Worm (Caenorhabditis elegans) whole organism, L3 larva: ENCODE data around the gene lgc-14.

ENCODE experiments used
- R02D3.7 ChIP-seq: fragments of 150-350 bp; optimal IDR thresholded peaks from 2 replicates; lab custom pipeline; 2014; ENCODE audit warnings: missing biosample characterization, missing genetic modification characterization
- aly-2 ChIP-seq: fragments of 150-350 bp; optimal IDR thresholded peaks from 2 replicates; lab custom pipeline; 2014; ENCODE audit warnings: missing biosample characterization, missing genetic modification characterization
- ama-1 ChIP-seq: fragments of 150-350 bp; optimal IDR thresholded peaks from 2 replicates; lab custom pipeline; 2018
- ceh-28 ChIP-seq: fragments of 150-350 bp; optimal IDR thresholded peaks from 2 replicates; lab custom pipeline; 2014; ENCODE audit warnings: missing biosample characterization, missing genetic modification reagents, missing genetic modification characterization
- ceh-82 ChIP-seq: fragments of 150-350 bp; optimal IDR thresholded peaks from 2 replicates; lab custom pipeline; 2014; ENCODE audit warnings: missing biosample characterization, missing genetic modification characterization
- ceh-9 ChIP-seq: sonication (generic microtip); optimal IDR thresholded peaks from 2 replicates; lab custom pipeline; 2018; ENCODE audit warnings: missing biosample characterization, missing genetic modification characterization
- daf-12 ChIP-seq: fragments of 150-350 bp; optimal IDR thresholded peaks from 2 replicates; lab custom pipeline; 2014; ENCODE audit warnings: missing biosample characterization, missing genetic modification reagents, missing genetic modification characterization
- egl-27 ChIP-seq: sonication (generic microtip); optimal IDR thresholded peaks from 4 replicates; lab custom pipeline; 2017; ENCODE audit warnings: missing biosample characterization, missing genetic modification reagents, missing genetic modification characterization
- egl-5 ChIP-seq: fragments of 150-350 bp; optimal IDR thresholded peaks from 2 replicates; lab custom pipeline; 2017; ENCODE audit warnings: missing biosample characterization, missing genetic modification reagents, missing genetic modification characterization, inconsistent platforms
- elt-3 ChIP-seq, 3 experiments: fragments of 150-350 bp in 1 of 3; sonication (generic microtip) in 2 of 3; optimal IDR thresholded peaks; 2 replicates in 2 of 3; 4 replicates in 1 of 3; lab custom pipeline; 2014 to 2017; ENCODE audit warnings: missing biosample characterization in 3 of 3, missing genetic modification characterization in 3 of 3
- eor-1 ChIP-seq, 2 experiments: fragments of 150-350 bp; optimal IDR thresholded peaks; 2 replicates each; lab custom pipeline; 2014 to 2018; ENCODE audit warnings: missing biosample characterization in 2 of 2, missing genetic modification characterization in 2 of 2
- fkh-10 ChIP-seq: sonication (generic microtip); optimal IDR thresholded peaks from 2 replicates; lab custom pipeline; 2017; ENCODE audit warnings: missing biosample characterization, missing genetic modification reagents, missing genetic modification characterization
- fos-1 ChIP-seq: fragments of 150-350 bp; optimal IDR thresholded peaks from 2 replicates; lab custom pipeline; 2014; ENCODE audit warnings: missing biosample characterization, missing genetic modification characterization
- hmg-11 ChIP-seq: sonication (generic microtip); optimal IDR thresholded peaks from 2 replicates; lab custom pipeline; 2016; ENCODE audit warnings: missing genetic modification characterization, missing compliant biosample characterization
- jun-1 ChIP-seq: fragments of 150-350 bp; optimal IDR thresholded peaks from 2 replicates; lab custom pipeline; 2014; ENCODE audit warnings: missing biosample characterization, missing genetic modification reagents, missing genetic modification characterization
- lin-15B ChIP-seq: fragments of 150-350 bp; optimal IDR thresholded peaks from 2 replicates; lab custom pipeline; 2014; ENCODE audit warnings: missing biosample characterization, missing genetic modification characterization
- lin-39 ChIP-seq: fragments of 150-350 bp; optimal IDR thresholded peaks from 2 replicates; lab custom pipeline; 2018; ENCODE audit warnings: missing biosample characterization, missing genetic modification reagents, missing genetic modification characterization
- mdl-1 ChIP-seq: fragments of 150-350 bp; optimal IDR thresholded peaks from 2 replicates; lab custom pipeline; 2014; ENCODE audit warnings: missing biosample characterization, missing genetic modification characterization
- mml-1 ChIP-seq: fragments of 150-350 bp; sonication (generic microtip); optimal IDR thresholded peaks from 3 replicates; lab custom pipeline; 2014; ENCODE audit warnings: missing biosample characterization, missing genetic modification characterization
- nfya-1 ChIP-seq: sonication (generic microtip); optimal IDR thresholded peaks from 2 replicates; lab custom pipeline; 2017; ENCODE audit warnings: missing genetic modification characterization, mild to moderate bottlenecking, missing compliant biosample characterization, antibody characterized with exemption, moderate library complexity; ENCODE audit not compliant: insufficient read depth
- nhr-11 ChIP-seq: fragments of 150-350 bp; optimal IDR thresholded peaks from 2 replicates; lab custom pipeline; 2014; ENCODE audit warnings: missing biosample characterization, missing genetic modification characterization
- nhr-23 ChIP-seq: fragments of 150-350 bp; optimal IDR thresholded peaks from 2 replicates; lab custom pipeline; 2014; ENCODE audit warnings: missing biosample characterization, missing genetic modification reagents, missing genetic modification characterization
- nhr-25 ChIP-seq: sonication (generic microtip); optimal IDR thresholded peaks from 2 replicates; lab custom pipeline; 2017; ENCODE audit warnings: missing biosample characterization, missing genetic modification characterization
- nhr-28 ChIP-seq: fragments of 150-350 bp; optimal IDR thresholded peaks from 2 replicates; lab custom pipeline; 2014; ENCODE audit warnings: missing biosample characterization, missing genetic modification characterization
- nhr-43 ChIP-seq: sonication (generic microtip); optimal IDR thresholded peaks from 2 replicates; lab custom pipeline; 2016; ENCODE audit warnings: mild to moderate bottlenecking, missing genetic modification characterization, missing compliant biosample characterization; ENCODE audit not compliant: poor library complexity, severe bottlenecking
- nhr-67 ChIP-seq: fragments of 150-350 bp; optimal IDR thresholded peaks from 2 replicates; lab custom pipeline; 2014; ENCODE audit warnings: missing biosample characterization, missing genetic modification characterization
- nhr-76 ChIP-seq: fragments of 150-350 bp; sonication (generic microtip); optimal IDR thresholded peaks from 5 replicates; lab custom pipeline; 2014; ENCODE audit warnings: missing biosample characterization, missing genetic modification characterization
- nhr-77 ChIP-seq: fragments of 150-350 bp; optimal IDR thresholded peaks from 2 replicates; lab custom pipeline; 2014; ENCODE audit warnings: missing biosample characterization, missing genetic modification characterization
- pha-4 ChIP-seq: fragments of 150-350 bp; optimal IDR thresholded peaks from 2 replicates; lab custom pipeline; 2014; ENCODE audit warnings: missing biosample characterization, missing genetic modification reagents, missing genetic modification characterization
- pqm-1 ChIP-seq: fragments of 150-350 bp; optimal IDR thresholded peaks from 2 replicates; lab custom pipeline; 2017; ENCODE audit warnings: missing biosample characterization, missing genetic modification characterization, inconsistent platforms
- sea-2 ChIP-seq: fragments of 150-350 bp; sonication (generic microtip); optimal IDR thresholded peaks from 4 replicates; lab custom pipeline; 2014; ENCODE audit warnings: missing biosample characterization, missing genetic modification reagents, missing genetic modification characterization
- skn-1 ChIP-seq: fragments of 150-350 bp; optimal IDR thresholded peaks from 2 replicates; lab custom pipeline; 2014; ENCODE audit warnings: missing biosample characterization, missing genetic modification characterization
- snpc-4 ChIP-seq: fragments of 150-350 bp; optimal IDR thresholded peaks from 2 replicates; lab custom pipeline; 2014; ENCODE audit warnings: missing biosample characterization, missing genetic modification characterization
- unc-39 ChIP-seq: sonication (generic microtip); optimal IDR thresholded peaks from 4 replicates; lab custom pipeline; 2017; ENCODE audit warnings: missing biosample characterization, missing genetic modification characterization
- ztf-11 ChIP-seq: fragments of 150-350 bp; optimal IDR thresholded peaks from 2 replicates; lab custom pipeline; 2014; ENCODE audit warnings: missing biosample characterization, missing genetic modification characterization

lgc-14 gene

DNA sequence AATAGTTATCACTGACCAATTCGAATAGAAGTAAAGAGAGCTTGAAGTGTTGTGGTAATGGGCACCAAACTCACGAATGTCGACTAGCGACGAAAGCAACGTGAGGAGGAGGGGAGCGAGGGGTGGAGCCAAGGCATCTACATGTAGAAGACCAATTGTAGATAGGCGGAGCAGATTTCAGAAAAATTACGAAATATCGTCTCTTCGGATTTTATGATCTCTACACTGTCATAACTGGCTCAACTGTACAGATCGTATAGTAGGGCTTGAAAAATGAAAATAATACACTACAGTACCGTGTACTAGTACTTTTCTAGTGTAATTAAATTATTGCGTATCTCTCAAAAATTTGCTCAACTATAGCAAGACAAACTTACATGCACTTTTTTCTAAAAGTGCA lies 18.3 kb upstream of the lgc-14 start, which contains the start of gene W03G11.4:
Gene W03G11.4 (minus strand): TSS at position 101 of the 400 bp plus-strand sequence.
- no peak for TF ChIP-seq unc-39
- TF ChIP-seq hmg-11: no peak
- TF ChIP-seq eor-1 (tag; optimal IDR thresholded peaks at IDR 0.05; lab: Kevin White, UChicago): no peak
- no peak for TF ChIP-seq daf-12 (tag; lab: Kevin White, UChicago)
- TF ChIP-seq nhr-23 (tag; lab: Kevin White, UChicago): no peak
- TF ChIP-seq elt-3 (tag; optimal IDR thresholded peaks at IDR 0.05; lab: Kevin White, UChicago): no peak
- no peak for TF ChIP-seq nhr-28
- TF ChIP-seq ceh-28 (tag; lab: Kevin White, UChicago): no peak
- no peak for TF ChIP-seq nhr-67 (tag; lab: Kevin White, UChicago)
- no peak for TF ChIP-seq fkh-10 (GFP tag; lab: Kevin White, UChicago)
- TF ChIP-seq ceh-82 (tag; lab: Kevin White, UChicago): no peak
- no peak for TF ChIP-seq egl-27 (tag; lab: Kevin White, UChicago)
- no peak for TF ChIP-seq pha-4 (tag; lab: Kevin White, UChicago)
- TF ChIP-seq nhr-11 (tag; lab: Kevin White, UChicago): no peak
- TF ChIP-seq lin-15B: no peak
- TF ChIP-seq nhr-25 (tag; lab: Kevin White, UChicago): no peak
- no peak for TF ChIP-seq nhr-77
- TF ChIP-seq fos-1 (tag; lab: Kevin White, UChicago): no peak
- TF ChIP-seq aly-2: no peak

- TF ChIP-seq ceh-28 (tag; lab: Kevin White, UChicago) (no peak), lin-39 (tag; lab: Kevin White, UChicago) (no peak)
Measured at ce11 chrX:12093992-12094391, 17.3 kb upstream of the lgc-14 start.

ce11 chrX:12095200-12095599 lies 16.1 kb upstream of the lgc-14 start:
- TF ChIP-seq nhr-43 (no peak), pqm-1 (tag; lab: Kevin White, UChicago) (peak; percentile 11)

- TF ChIP-seq R02D3.7 (no peak), skn-1 (tag; lab: Kevin White, UChicago) (no peak), ama-1 (lab: Kevin White, UChicago) (no peak), pqm-1 (tag; lab: Kevin White, UChicago) (no peak), elt-3 (tag; optimal IDR thresholded peaks at IDR 0.05; lab: Kevin White, UChicago) (no peak), ceh-9 (tag; lab: Kevin White, UChicago) (no peak), nhr-76 (tag; lab: Kevin White, UChicago) (no peak), nhr-43 (no peak), snpc-4 (tag; lab: Kevin White, UChicago) (no peak), ztf-11 (tag; lab: Kevin White, UChicago) (no peak), fos-1 (tag; lab: Kevin White, UChicago) (no peak), unc-39 (no peak), nfya-1 (no peak), sea-2 (GFP tag; lab: Kevin White, UChicago) (no peak)
Measured at ce11 chrX:12097995-12098394, 13.3 kb upstream of the lgc-14 start.

DNA sequence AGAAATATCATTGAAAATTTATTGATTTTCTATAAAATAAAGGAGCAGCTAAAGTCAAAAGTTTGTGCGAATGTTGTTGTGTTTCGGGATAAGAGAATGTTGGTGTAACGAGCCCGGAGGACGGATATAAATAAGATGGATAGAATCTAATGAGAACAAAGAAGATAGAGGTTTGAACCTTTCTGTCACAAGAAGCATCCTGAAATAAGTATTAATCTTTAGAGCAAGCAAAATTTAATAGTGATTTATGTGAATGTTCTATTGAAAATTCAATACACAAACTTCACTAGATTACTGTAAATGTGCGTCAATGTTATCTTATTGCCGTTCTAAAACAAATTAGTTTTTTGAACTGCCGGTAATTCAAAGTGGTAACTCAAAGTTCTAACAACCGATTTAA lies 7.6 kb upstream of the lgc-14 start, which contains the start of gene W03G11.3:
Gene W03G11.3 (minus strand): TSS at position 101 of the 400 bp plus-strand sequence.
- TF ChIP-seq hmg-11: no peak
- TF ChIP-seq mml-1 (tag; lab: Kevin White, UChicago): no peak
- TF ChIP-seq egl-5: no peak

DNA sequence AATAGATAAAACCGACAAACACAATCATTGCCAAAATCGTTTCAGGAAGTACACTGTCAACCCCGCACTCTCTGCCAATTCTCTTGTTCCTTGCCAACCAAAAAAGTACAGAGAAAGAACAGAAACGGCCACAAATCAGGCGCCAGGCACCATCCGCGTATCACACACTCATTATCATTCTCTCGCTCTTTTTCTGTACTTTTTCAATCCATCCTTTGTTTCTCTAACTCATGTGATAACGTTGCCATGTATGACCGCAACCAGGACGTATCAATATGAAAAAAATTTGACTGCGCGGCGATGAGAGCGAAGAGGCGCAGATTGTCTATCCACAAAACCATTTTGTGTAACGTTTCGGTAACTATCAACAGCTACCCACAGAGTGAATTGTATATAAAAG lies 6.7 kb upstream of the lgc-14 start, which contains the start of gene col-181:
Gene col-181 (plus strand): TSS at position 301 of the 400 bp plus-strand sequence.
- TF ChIP-seq mml-1 (tag; lab: Kevin White, UChicago): no peak
- no peak for TF ChIP-seq fos-1 (tag; lab: Kevin White, UChicago)
- no peak for TF ChIP-seq elt-3 (tag; optimal IDR thresholded peaks at IDR 0.05; lab: Kevin White, UChicago)
- TF ChIP-seq aly-2: no peak
- no peak for TF ChIP-seq hmg-11
- TF ChIP-seq lin-15B: no peak
- TF ChIP-seq egl-27 (tag; lab: Kevin White, UChicago): no peak
- no peak for TF ChIP-seq jun-1 (tag; lab: Kevin White, UChicago)
- TF ChIP-seq pqm-1 (tag; lab: Kevin White, UChicago): no peak
- TF ChIP-seq nhr-77: no peak
- TF ChIP-seq mdl-1 (tag; lab: Kevin White, UChicago): no peak
- TF ChIP-seq unc-39: no peak
- TF ChIP-seq fkh-10 (GFP tag; lab: Kevin White, UChicago): no peak
